Worm (Caenorhabditis elegans) whole organism, L4/young adult: Measurements from ENCODE around the gene Y38A10A.11.
A peak's percentile ranks its signal among the peaks of the same experiment; 100 is the strongest.

ENCODE experiments used
- W03F9.2 ChIP-seq: fragments of 150-350 bp; optimal IDR thresholded peaks from 2 replicates; lab custom pipeline; 2014; ENCODE audit warnings: missing biosample characterization, missing genetic modification characterization
- dao-5 ChIP-seq: sonication (generic microtip); optimal IDR thresholded peaks from 2 replicates; lab custom pipeline; 2016; ENCODE audit warnings: missing genotype, missing genetic modification characterization, moderate library complexity, missing compliant biosample characterization
- him-1 ChIP-seq: sonication (generic microtip); optimal IDR thresholded peaks from 2 replicates; lab custom pipeline; 2016; ENCODE audit warnings: missing genotype, missing genetic modification reagents, missing genetic modification characterization, missing compliant biosample characterization

The Y38A10A.11 gene

DNA sequence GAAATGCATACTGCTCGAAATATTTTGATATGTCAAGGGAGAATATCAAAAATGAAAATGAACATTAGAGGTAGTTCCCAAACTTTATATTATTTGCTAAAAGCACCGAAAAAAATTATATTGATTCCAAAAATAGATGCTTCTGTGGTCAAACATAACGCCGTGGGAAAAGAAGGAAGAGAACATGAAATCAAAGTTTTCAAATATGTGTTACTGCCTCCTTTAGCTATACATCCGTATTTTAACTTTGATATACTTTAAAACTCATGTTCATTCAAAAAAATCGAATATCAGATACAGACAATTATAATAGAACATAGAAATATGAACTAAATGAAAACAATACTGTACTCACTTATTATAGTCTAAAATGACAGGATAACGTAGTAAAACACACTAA lies at the start of gene Y38A10A.11:
Gene Y38A10A.11, minus strand, starts transcription at position 101 of the 400 bp plus-strand sequence.
- TF ChIP-seq dao-5 (tag; lab: Kevin White, UChicago) (no peak), W03F9.2 (no peak), him-1 (tag; lab: Kevin White, UChicago) (no peak)

DNA sequence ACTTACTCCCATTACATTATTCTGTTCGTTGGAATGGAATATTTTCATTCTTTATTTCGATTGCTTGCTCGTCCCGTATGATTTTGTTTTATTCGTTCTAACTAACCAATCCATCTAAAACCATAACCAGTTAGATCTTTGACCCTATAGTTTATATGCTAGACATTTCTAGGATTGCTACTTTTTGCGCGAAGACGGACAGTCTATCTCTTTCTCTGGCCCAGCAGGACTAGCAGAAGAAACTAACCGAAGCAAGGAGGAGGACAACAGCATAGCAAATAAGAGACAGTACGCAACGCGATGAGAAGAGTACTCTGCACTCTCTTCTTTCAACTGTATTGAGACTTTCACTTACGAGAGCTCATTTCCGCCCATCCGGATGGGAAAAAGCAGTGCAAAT lies 34.8 kb upstream of the Y38A10A.11 start:
- no peak for TF ChIP-seq him-1 (tag; lab: Kevin White, UChicago)
- no peak for TF ChIP-seq dao-5 (tag; lab: Kevin White, UChicago)
- TF ChIP-seq W03F9.2: no peak

DNA sequence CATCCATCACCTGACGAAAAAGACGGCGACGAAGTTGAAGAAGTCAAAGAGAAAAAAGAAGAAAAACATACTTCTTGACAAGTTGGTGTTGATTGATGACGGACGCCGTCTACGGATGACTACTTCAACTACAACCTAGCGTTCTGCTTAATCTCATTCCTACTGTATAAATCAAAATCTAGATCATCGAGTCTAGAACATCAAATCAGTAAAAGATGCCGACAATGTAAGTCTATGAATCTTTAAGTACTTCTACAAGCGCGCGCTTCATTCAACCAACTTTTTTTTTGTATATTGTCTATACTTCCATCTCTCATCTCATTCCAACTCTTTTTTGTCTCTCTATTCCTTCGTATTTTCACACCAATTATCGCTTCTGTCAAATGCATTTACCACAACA lies 32.1 kb upstream of the Y38A10A.11 start:
- TF ChIP-seq him-1 (tag; lab: Kevin White, UChicago) (no peak), W03F9.2 (no peak), dao-5 (tag; lab: Kevin White, UChicago) (no peak)

DNA sequence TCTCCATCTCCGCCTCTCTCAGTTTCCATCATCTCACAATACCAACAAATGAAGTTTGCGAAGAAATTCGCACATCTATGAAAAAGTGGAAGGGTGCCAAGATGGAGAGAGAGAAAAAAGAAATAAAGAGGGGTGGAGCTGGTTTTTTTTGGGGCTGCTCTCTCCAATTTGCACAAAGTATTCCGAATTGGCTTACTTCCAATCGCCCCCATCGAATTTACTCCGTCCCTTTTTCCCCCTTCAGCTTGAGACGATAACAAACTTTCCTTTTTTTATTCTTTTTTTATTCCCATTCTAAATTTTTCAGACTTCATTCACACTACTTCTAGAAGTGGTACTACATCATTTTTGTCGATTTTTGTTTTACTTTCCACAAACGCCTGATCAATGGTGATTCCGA lies 27.8 kb upstream of the Y38A10A.11 start, which contains the start of gene exp-2:
Gene exp-2, plus strand, starts transcription at position 301 of the 400 bp plus-strand sequence.
- TF ChIP-seq him-1 (tag; lab: Kevin White, UChicago) (no peak), dao-5 (tag; lab: Kevin White, UChicago) (no peak), W03F9.2 (no peak)

DNA sequence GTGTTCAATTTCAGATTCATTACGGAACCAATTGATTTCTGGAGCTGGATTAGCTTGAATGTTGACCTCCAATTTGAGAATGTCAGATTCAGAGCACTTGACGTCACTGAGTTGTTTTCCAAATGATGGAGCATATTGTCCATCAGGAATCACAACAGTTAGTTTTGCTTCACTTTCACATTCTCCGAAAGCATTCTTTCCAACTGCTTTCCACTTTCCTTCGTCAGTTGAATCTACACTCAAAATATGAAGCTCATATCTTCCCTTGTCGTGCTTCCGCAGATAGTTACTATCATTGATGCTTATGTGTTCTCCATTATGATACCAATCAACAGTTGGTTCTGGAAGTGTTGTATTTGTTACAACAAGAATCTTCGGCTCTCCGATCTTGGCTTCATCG lies 25.0 kb upstream of the Y38A10A.11 start:
- TF ChIP-seq W03F9.2: no peak
- TF ChIP-seq him-1 (tag; lab: Kevin White, UChicago): no peak
- TF ChIP-seq dao-5 (tag; lab: Kevin White, UChicago): no peak

DNA sequence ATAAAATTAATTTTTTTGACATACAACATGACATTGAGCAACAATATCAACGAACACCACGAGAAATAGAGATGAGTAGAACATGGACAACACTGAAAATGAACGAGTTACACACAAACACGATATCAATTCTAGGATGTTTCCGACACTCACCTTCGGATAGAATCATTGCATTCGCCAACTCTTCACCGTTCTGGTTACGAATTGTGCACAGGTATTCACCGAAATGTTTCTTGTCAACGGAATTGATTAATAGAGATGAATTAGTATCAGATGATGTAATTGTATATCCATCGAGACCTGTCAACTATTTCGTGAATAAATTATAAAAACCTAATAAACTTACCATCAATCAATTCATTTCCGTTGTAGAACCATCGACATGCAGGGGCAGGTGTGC lies 18.3 kb upstream of the Y38A10A.11 start:
- TF ChIP-seq W03F9.2: no peak
- no peak for TF ChIP-seq him-1 (tag; lab: Kevin White, UChicago)
- no peak for TF ChIP-seq dao-5 (tag; lab: Kevin White, UChicago)

DNA sequence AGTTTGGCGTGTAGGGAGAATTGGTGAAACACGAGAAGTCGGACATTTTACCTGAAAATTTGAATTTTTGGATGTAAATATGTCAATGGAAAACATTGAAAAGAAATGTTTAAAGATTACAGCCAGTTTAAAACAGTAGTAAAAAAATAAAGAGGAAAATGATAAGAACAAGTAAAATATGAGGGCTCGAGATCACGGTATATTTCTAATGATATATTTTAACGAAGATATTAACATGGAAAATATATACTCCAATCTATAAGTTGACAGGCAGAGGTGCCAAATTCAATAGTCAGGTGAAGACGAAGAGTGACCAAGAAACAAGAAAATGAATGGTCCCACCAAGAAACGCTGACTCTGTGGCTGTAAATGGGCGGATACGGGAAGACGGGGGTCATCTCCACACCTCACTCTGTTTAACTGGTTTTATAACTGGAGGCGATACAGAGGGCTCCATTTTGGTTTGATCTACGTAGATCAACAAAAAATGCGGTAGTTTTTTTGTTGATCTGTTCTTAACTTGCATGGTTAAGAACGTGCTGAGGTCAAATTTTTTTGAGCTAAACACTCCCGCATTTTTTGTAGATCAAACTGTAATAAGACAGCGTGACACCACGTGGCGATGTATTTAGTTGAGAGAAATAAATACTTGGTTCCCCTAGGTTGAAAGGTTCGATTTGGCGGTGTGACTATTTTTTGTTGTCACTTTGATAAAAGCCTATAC lies 17.0 kb upstream of the Y38A10A.11 start, which contains the start of gene ceh-49:
Gene ceh-49, minus strand, starts transcription at position 51 of the 724 bp plus-strand sequence.
- no peak for TF ChIP-seq W03F9.2
- TF ChIP-seq him-1 (tag; lab: Kevin White, UChicago): no peak
- TF ChIP-seq dao-5 (tag; lab: Kevin White, UChicago): no peak

DNA sequence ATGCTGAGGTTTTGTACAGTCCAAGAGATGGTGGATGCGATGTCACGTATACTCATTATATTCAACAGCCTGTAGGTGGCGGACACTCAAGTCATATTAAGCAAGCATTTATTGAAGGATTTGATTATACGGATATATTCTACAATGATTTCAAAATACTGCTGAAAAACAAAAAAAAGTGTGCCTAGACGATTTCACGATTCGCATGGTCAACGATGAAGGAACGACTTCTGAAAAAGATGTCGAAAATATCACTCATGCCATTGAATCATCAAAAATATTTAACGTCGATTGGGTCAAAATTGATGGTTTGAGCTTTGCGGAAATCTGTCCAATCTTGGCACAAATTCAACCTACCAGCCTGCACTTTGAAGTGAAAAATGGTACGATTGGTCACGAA lies 13.7 kb upstream of the Y38A10A.11 start:
- no peak for TF ChIP-seq W03F9.2
- TF ChIP-seq dao-5 (tag; lab: Kevin White, UChicago): no peak
- no peak for TF ChIP-seq him-1 (tag; lab: Kevin White, UChicago)

DNA sequence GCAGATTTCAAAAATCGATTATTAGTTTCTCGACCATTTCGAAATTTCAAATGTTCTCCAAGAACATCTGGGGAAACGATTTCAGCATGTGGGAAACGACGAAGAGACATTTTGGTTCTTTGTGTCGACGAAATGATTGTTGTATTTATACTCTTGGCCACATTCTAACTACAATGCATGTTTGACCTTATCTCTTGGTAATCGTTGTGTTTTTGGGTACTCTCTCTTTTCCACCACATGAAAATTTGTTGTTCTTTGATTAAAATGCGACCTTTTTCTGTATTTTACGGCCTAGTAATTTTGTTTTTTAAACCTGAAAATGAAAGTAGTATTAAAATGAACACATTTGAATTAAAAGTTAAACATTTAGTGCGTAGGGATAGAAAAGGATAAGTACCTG lies 9.5 kb upstream of the Y38A10A.11 start, which contains the start of gene F17A9.5:
Gene F17A9.5, minus strand, starts transcription at position 175 of the 400 bp plus-strand sequence.
- no peak for TF ChIP-seq W03F9.2
- no peak for TF ChIP-seq dao-5 (tag; lab: Kevin White, UChicago)
- TF ChIP-seq him-1 (tag; lab: Kevin White, UChicago): no peak

DNA sequence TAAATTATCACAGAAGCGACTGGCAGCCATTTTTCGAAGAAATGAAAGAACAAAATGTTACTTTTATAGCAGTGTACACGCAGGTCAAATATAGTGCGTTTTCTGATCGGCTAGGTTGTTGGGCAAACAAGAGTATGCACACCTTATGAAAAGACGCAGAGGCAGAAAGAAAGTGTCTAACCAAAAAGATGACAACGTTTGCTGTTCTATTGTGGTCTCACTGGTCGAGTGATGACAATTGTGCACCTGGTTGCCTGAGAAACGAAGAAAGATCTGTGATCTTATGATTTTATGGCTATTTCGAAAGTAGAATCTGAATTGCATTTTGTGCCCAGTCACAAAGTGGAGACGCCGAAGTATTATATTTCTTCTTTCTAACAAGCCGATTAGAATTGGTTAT lies 7.2 kb upstream of the Y38A10A.11 start, which contains the start of gene F17A9.4:
Gene F17A9.4, minus strand, starts transcription at position 97 of the 400 bp plus-strand sequence.
- no peak for TF ChIP-seq dao-5 (tag; lab: Kevin White, UChicago)
- no peak for TF ChIP-seq W03F9.2
- TF ChIP-seq him-1 (tag; lab: Kevin White, UChicago): no peak

DNA sequence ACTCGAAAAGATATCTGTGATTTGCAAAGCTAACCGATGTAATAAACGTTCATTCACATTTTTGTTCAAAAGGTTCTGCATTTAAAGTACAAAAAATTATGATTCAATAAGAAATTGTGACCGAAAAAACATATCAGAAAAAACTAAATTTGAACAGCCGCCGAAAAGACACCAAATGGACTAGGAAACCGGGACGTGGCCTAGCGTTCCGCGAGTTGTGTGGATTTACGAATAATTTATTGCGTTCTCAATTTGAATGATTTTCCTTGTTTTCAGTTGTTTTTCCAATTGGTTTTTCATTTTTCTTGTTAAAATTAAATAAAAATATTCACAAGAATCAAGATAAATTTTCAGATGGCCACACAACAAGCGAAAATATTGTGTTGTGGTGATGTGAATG lies 4.1 kb upstream of the Y38A10A.11 start, which contains the start of gene cwf-19L1:
Gene cwf-19L1, plus strand, starts transcription at position 355 of the 400 bp plus-strand sequence.
- TF ChIP-seq W03F9.2: peak; percentile 61
- TF ChIP-seq him-1 (tag; lab: Kevin White, UChicago): no peak

DNA sequence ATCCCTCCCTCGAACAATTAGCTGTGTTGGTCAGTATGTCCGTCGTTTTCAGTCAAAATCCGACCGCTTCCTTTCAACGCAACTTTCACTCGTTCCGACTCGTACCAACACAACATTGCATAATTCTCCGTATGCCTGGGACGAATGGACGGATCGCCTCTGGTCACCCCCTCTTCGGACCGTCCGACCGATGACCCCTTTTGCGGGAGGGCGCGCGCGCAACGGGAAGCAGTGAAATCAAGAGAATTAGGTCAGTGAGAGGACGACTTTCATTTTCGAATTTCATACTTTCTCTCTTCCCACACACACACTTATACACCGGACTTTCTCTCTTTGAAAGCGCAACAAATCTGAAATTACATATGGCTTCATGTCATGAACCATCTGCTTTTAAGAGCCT lies 2.0 kb upstream of the Y38A10A.11 start, which contains the start of gene atf-8:
Gene atf-8, plus strand, starts transcription at position 234 of the 400 bp plus-strand sequence.
- TF ChIP-seq W03F9.2 (no peak), him-1 (tag; lab: Kevin White, UChicago) (no peak), dao-5 (tag; lab: Kevin White, UChicago) (no peak)

DNA sequence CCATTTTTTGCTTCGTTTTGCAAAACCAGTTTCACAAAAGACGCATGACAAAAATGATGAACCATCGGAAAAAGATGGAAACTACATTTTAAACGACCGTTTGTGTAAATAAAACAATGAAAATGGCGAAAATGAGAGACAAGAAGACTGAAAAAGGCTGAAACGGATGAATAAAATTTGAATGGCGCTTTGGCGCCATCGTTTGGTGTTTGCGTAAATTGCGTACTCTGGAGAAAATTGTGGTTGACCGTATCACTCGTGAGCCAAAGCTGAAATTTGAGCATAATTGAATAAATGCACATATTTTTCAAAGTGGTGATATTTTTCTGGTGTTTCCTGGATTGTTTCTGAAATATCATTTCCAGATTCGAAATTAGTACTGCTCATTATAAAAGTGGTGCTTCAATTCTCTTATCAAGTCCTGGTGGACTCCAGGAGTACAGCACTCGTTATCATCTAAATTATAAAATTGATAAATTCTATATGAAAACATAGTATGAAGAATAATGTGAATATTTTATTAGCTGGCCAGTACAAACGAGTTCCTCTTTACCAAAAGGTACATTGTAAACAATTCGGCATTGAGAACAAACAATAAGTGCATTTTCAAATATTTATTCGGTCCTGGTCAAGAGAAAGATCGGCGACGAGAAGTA lies 2.0 kb downstream of the Y38A10A.11 start:
- no peak for TF ChIP-seq W03F9.2
- TF ChIP-seq dao-5 (tag; lab: Kevin White, UChicago): no peak
- no peak for TF ChIP-seq him-1 (tag; lab: Kevin White, UChicago)

DNA sequence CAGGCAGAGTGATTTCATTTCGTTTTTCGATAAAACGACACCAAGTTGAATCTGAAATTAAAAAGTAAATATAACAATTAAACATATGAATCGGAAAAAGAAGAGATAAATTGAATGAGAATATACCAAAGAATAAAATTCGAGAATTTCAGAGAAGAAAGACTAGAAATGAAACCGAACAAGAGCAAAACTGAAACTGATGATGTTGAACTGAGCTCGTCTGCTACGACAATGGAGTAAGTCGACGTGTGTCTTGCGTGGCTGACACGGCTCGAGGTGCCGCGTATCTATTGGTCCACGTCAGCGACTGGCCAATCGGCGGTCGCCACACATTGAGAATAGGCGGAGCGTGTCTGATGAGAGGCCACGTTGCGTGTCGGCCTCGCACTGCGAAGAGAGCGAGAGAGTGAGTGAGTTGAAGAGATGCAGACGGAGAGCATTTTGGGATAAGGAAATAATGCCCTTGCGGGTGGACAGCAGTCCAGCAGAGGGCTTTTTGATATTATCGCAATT lies 2.8 kb downstream of the Y38A10A.11 start, which contains the start of gene crt-1:
Gene crt-1, minus strand, starts transcription at position 51 of the 513 bp plus-strand sequence.
- TF ChIP-seq dao-5 (tag; lab: Kevin White, UChicago): no peak
- TF ChIP-seq W03F9.2: peak; percentile 87
- TF ChIP-seq him-1 (tag; lab: Kevin White, UChicago): peak; percentile 63
